Worm (Caenorhabditis elegans) whole organism, L1 larva: ENCODE results near the gene C48B4.12.

Experiments
- nhr-76 ChIP-seq: sonication (generic microtip); optimal IDR thresholded peaks from 2 replicates; lab custom pipeline; 2017; ENCODE audit warnings: missing biosample characterization, missing genetic modification characterization
- pqm-1 ChIP-seq: sonication (generic microtip); optimal IDR thresholded peaks from 3 replicates; lab custom pipeline; 2017; ENCODE audit warnings: missing biosample characterization, missing genetic modification characterization
- snpc-4 ChIP-seq: fragments of 150-350 bp; optimal IDR thresholded peaks from 2 replicates; lab custom pipeline; 2014; ENCODE audit warnings: missing biosample characterization, missing genetic modification characterization

- TF ChIP-seq pqm-1, result no peak
- TF ChIP-seq snpc-4 (tag; lab: Kevin White, UChicago), result no peak
- no peak for TF ChIP-seq nhr-76 (tag; lab: Kevin White, UChicago)
These were observed 14.9 kb upstream of the C48B4.12 start, which contains the start of gene C48B4.3 for ce11 chrIII:9582240-9582639.
